Worm (Caenorhabditis elegans): ENCODE measurements around the gene srd-36.

DNA sequence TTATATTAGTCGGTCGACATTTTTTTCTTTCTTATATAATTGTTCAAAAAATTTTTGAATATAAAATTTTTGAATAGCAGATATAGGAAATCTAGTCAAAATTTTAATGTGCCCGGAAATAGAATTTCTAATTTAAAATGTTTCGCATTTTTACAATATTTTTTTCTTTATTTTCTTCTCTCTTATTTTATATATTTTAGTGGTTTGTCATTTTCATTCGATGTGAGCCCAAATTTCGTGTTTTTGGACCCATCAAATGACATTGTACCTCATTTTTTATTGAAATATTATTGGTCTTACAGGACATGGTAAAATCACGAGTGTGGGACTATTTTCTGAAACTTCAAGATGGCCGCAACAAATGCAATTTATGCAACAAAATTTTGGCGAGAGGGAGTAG, 32.4 kb downstream of the srd-36 start, which contains the start of gene K09A11.1:
- TF ChIP-seq klf-2 (GFP tag; conservative IDR thresholded peaks at IDR 0.05) (no peak), flt-1 (GFP tag; IDR thresholded peaks at IDR 0.05) (no peak), T22C8.4 (GFP tag; IDR thresholded peaks at IDR 0.05) (no peak), cog-1 (tag; optimal IDR thresholded peaks at IDR 0.05) (no peak), med-1 (GFP tag; optimal IDR thresholded peaks at IDR 0.05; ENCODE audit: insufficient read depth) (no peak), ref-1 (GFP tag; conservative IDR thresholded peaks at IDR 0.05) (no peak), tab-1 (GFP tag; IDR thresholded peaks at IDR 0.05) (no peak), ztf-29 (GFP tag; IDR thresholded peaks at IDR 0.05) (no peak)

All from whole organism, midembryonic.